Fruit fly (Drosophila melanogaster): ENCODE results near the gene CG5250.

CG5250 gene

dm6 chr3R:19228080-19228479 lies 996 bp downstream of the CG5250 start, which contains the start of gene CG11703:
Gene CG11703 (minus strand): TSS chr3R:19228180.
- no peak for TF ChIP-seq insv (optimal IDR thresholded peaks at IDR 0.05)
- TF ChIP-seq psq (optimal IDR thresholded peaks at IDR 0.05) = no peak
- no peak for TF ChIP-seq h (optimal IDR thresholded peaks at IDR 0.05)
- TF ChIP-seq ttk (optimal IDR thresholded peaks at IDR 0.05) = no peak
- no peak for TF ChIP-seq Myc (optimal IDR thresholded peaks at IDR 0.05)
- no peak for TF ChIP-seq Sin3A (optimal IDR thresholded peaks at IDR 0.05)

dm6 chr3R:19226137-19226873 lies 2.8 kb downstream of the CG5250 start, which contains the start of gene vib:
Gene vib (minus strand): TSS chr3R:19226651.
- TF ChIP-seq Sin3A (optimal IDR thresholded peaks at IDR 0.05) (no peak), insv (optimal IDR thresholded peaks at IDR 0.05) (no peak), ttk (optimal IDR thresholded peaks at IDR 0.05) (no peak), psq (optimal IDR thresholded peaks at IDR 0.05) (no peak), Myc (optimal IDR thresholded peaks at IDR 0.05) (no peak), h (optimal IDR thresholded peaks at IDR 0.05) (no peak)

- no peak for TF ChIP-seq Sin3A (optimal IDR thresholded peaks at IDR 0.05)
- no peak for TF ChIP-seq h (optimal IDR thresholded peaks at IDR 0.05)
- no peak for TF ChIP-seq Myc (optimal IDR thresholded peaks at IDR 0.05)
- no peak for TF ChIP-seq ttk (optimal IDR thresholded peaks at IDR 0.05)
- TF ChIP-seq psq (optimal IDR thresholded peaks at IDR 0.05) = no peak
- TF ChIP-seq insv (optimal IDR thresholded peaks at IDR 0.05) = no peak
Measured at dm6 chr3R:19225446-19225955, 3.6 kb downstream of the CG5250 start.

- TF ChIP-seq insv (optimal IDR thresholded peaks at IDR 0.05) (no peak), ttk (optimal IDR thresholded peaks at IDR 0.05) (no peak), Myc (optimal IDR thresholded peaks at IDR 0.05) (no peak), psq (optimal IDR thresholded peaks at IDR 0.05) (no peak), Sin3A (optimal IDR thresholded peaks at IDR 0.05) (no peak), h (optimal IDR thresholded peaks at IDR 0.05) (no peak)
Measured at dm6 chr3R:19223369-19223768, 5.7 kb downstream of the CG5250 start.

dm6 chr3R:19221350-19221749 lies 7.7 kb downstream of the CG5250 start:
- no peak for TF ChIP-seq ttk (optimal IDR thresholded peaks at IDR 0.05)
- no peak for TF ChIP-seq h (optimal IDR thresholded peaks at IDR 0.05)
- TF ChIP-seq Myc (optimal IDR thresholded peaks at IDR 0.05) = no peak
- no peak for TF ChIP-seq insv (optimal IDR thresholded peaks at IDR 0.05)
- TF ChIP-seq Sin3A (optimal IDR thresholded peaks at IDR 0.05) = no peak
- TF ChIP-seq psq (optimal IDR thresholded peaks at IDR 0.05) = no peak

dm6 chr3R:19212545-19213176 lies 16.4 kb downstream of the CG5250 start:
- TF ChIP-seq ttk (optimal IDR thresholded peaks at IDR 0.05) (no peak), Myc (optimal IDR thresholded peaks at IDR 0.05) (no peak), h (optimal IDR thresholded peaks at IDR 0.05) (no peak), psq (optimal IDR thresholded peaks at IDR 0.05) (no peak), Sin3A (optimal IDR thresholded peaks at IDR 0.05) (no peak), insv (optimal IDR thresholded peaks at IDR 0.05) (no peak)

- TF ChIP-seq insv (optimal IDR thresholded peaks at IDR 0.05) = no peak
Measured at dm6 chr3R:19211778-19212177, 17.3 kb downstream of the CG5250 start, which contains the start of gene cry. Gene cry (plus strand): TSS chr3R:19212154.

- TF ChIP-seq Myc (optimal IDR thresholded peaks at IDR 0.05) (no peak), ttk (optimal IDR thresholded peaks at IDR 0.05) (no peak), h (optimal IDR thresholded peaks at IDR 0.05) (no peak), insv (optimal IDR thresholded peaks at IDR 0.05) (no peak), Sin3A (optimal IDR thresholded peaks at IDR 0.05) (no peak), psq (optimal IDR thresholded peaks at IDR 0.05) (no peak)
Measured at dm6 chr3R:19190020-19190419, 39.1 kb downstream of the CG5250 start.

- no peak for TF ChIP-seq ttk (optimal IDR thresholded peaks at IDR 0.05)
- TF ChIP-seq Myc (optimal IDR thresholded peaks at IDR 0.05) = no peak
- TF ChIP-seq h (optimal IDR thresholded peaks at IDR 0.05) = no peak
- no peak for TF ChIP-seq Sin3A (optimal IDR thresholded peaks at IDR 0.05)
- no peak for TF ChIP-seq insv (optimal IDR thresholded peaks at IDR 0.05)
- TF ChIP-seq psq (optimal IDR thresholded peaks at IDR 0.05) = no peak
Measured at dm6 chr3R:19187717-19188149, 41.3 kb downstream of the CG5250 start.

- TF ChIP-seq Sin3A (optimal IDR thresholded peaks at IDR 0.05) = no peak
- no peak for TF ChIP-seq insv (optimal IDR thresholded peaks at IDR 0.05)
- no peak for TF ChIP-seq psq (optimal IDR thresholded peaks at IDR 0.05)
- no peak for TF ChIP-seq Myc (optimal IDR thresholded peaks at IDR 0.05)
Measured at dm6 chr3R:19182848-19183247, 46.2 kb downstream of the CG5250 start.

- no peak for TF ChIP-seq ttk (optimal IDR thresholded peaks at IDR 0.05)
- TF ChIP-seq insv (optimal IDR thresholded peaks at IDR 0.05) = no peak
- no peak for TF ChIP-seq Myc (optimal IDR thresholded peaks at IDR 0.05)
- TF ChIP-seq h (optimal IDR thresholded peaks at IDR 0.05) = no peak
- TF ChIP-seq psq (optimal IDR thresholded peaks at IDR 0.05) = no peak
- no peak for TF ChIP-seq Sin3A (optimal IDR thresholded peaks at IDR 0.05)
Measured at dm6 chr3R:19181214-19181613, 47.9 kb downstream of the CG5250 start.

dm6 chr3R:19180263-19180893 lies 48.7 kb downstream of the CG5250 start, which contains the start of the genes CG5555 and myd:
Gene CG5555 (minus strand): TSS chr3R:19180538.
Gene myd (plus strand): TSS chr3R:19180659.
- TF ChIP-seq insv (optimal IDR thresholded peaks at IDR 0.05) (no peak), Myc (optimal IDR thresholded peaks at IDR 0.05) (no peak), ttk (optimal IDR thresholded peaks at IDR 0.05) (no peak), h (optimal IDR thresholded peaks at IDR 0.05) (no peak), psq (optimal IDR thresholded peaks at IDR 0.05) (no peak), Sin3A (optimal IDR thresholded peaks at IDR 0.05) (no peak)

Measured in Kc167 (cell line).